Fruit fly (Drosophila melanogaster) whole organism, embryonic: ENCODE results near the gene Epp.

Experiments used
- ATbp ChIP-seq: fragments of 200-800 bp; sonication (Bioruptor generic); optimal IDR thresholded peaks from 2 replicates; lab custom pipeline; 2017; ENCODE audit warnings: missing biosample characterization, mild to moderate bottlenecking, missing genetic modification characterization, missing genetic modification reagents
- Adf1 ChIP-seq: fragments of 200-800 bp; sonication (Bioruptor generic); IDR thresholded peaks from 2 replicates; pipeline ENCODE4 v1.3.6; 2022; ENCODE audit warnings: missing biosample characterization, missing genetic modification characterization
- CG11696 ChIP-seq: fragments of 200-800 bp; sonication (Bioruptor generic); IDR thresholded peaks from 2 replicates; pipeline ENCODE4 v1.3.6; 2022; ENCODE audit warnings: missing biosample characterization, missing genetic modification characterization
- CG12744 ChIP-seq: fragments of 200-800 bp; sonication (Bioruptor generic); optimal IDR thresholded peaks from 2 replicates; lab custom pipeline; 2016; ENCODE audit warnings: missing biosample characterization, missing genetic modification characterization
- CG12769 ChIP-seq: fragments of 200-800 bp; sonication (Bioruptor generic); optimal IDR thresholded peaks from 2 replicates; lab custom pipeline; 2019; ENCODE audit warnings: missing biosample characterization, mild to moderate bottlenecking, missing genetic modification characterization, moderate library complexity
- CG14014 ChIP-seq: fragments of 200-800 bp; sonication (Bioruptor generic); IDR thresholded peaks from 2 replicates; pipeline ENCODE4 v1.3.6; 2022; ENCODE audit warnings: missing biosample characterization, missing genetic modification characterization
- CG15073 ChIP-seq: fragments of 200-800 bp; sonication (Bioruptor generic); optimal IDR thresholded peaks from 2 replicates; lab custom pipeline; 2016; ENCODE audit warnings: missing biosample characterization, missing genetic modification characterization
- CG1832 ChIP-seq: fragments of 200-800 bp; sonication (Bioruptor generic); optimal IDR thresholded peaks from 2 replicates; lab custom pipeline; 2017; ENCODE audit warnings: missing biosample characterization, mild to moderate bottlenecking, missing genetic modification characterization, inconsistent platforms
- CG18476 ChIP-seq: fragments of 200-800 bp; sonication (Bioruptor generic); optimal IDR thresholded peaks from 2 replicates; lab custom pipeline; 2016; ENCODE audit warnings: missing biosample characterization, mild to moderate bottlenecking, missing genetic modification characterization
- CG32767 ChIP-seq: fragments of 200-800 bp; sonication (Bioruptor generic); IDR thresholded peaks from 2 replicates; pipeline ENCODE4 v1.3.6; 2022; ENCODE audit warnings: missing biosample characterization, missing genetic modification characterization
- CG4730 ChIP-seq: fragments of 200-800 bp; sonication (Bioruptor generic); IDR thresholded peaks from 2 replicates; pipeline ENCODE4 v1.3.6; 2022; ENCODE audit warnings: missing biosample characterization, missing genetic modification characterization
- CG4854 ChIP-seq: fragments of 200-800 bp; sonication (Bioruptor generic); optimal IDR thresholded peaks from 2 replicates; lab custom pipeline; 2016; ENCODE audit warnings: missing biosample characterization, missing genetic modification characterization, inconsistent platforms
- CG7963 ChIP-seq: fragments of 200-800 bp; sonication (Bioruptor generic); IDR thresholded peaks from 3 replicates; pipeline ENCODE4 v1.3.6; 2022; ENCODE audit warnings: missing biosample characterization, missing genetic modification characterization; ENCODE audit not compliant: partially characterized antibody
- CG8290 ChIP-seq, 3 experiments: fragments of 200-800 bp; sonication (Bioruptor generic); optimal IDR thresholded peaks; 2 replicates each; lab custom pipeline; 2016 to 2019; ENCODE audit warnings: missing biosample characterization in 3 of 3, missing genetic modification characterization in 3 of 3, mild to moderate bottlenecking in 2 of 3, moderate library complexity in 1 of 3
- CG8765 ChIP-seq: fragments of 200-800 bp; sonication (Bioruptor generic); IDR thresholded peaks from 2 replicates; pipeline ENCODE4 v1.3.6; 2022; ENCODE audit warnings: missing biosample characterization, missing genetic modification characterization
- Deaf1 ChIP-seq: fragments of 200-800 bp; optimal IDR thresholded peaks from 3 replicates; lab custom pipeline; 2019; ENCODE audit warnings: missing biosample characterization, mild to moderate bottlenecking, missing genetic modification characterization, moderate library complexity
- Fer3 ChIP-seq: fragments of 200-800 bp; sonication (Bioruptor generic); optimal IDR thresholded peaks from 2 replicates; lab custom pipeline; 2018; ENCODE audit warnings: missing biosample characterization, mild to moderate bottlenecking, missing genetic modification characterization, moderate library complexity
- HHEX ChIP-seq: fragments of 200-800 bp; sonication (Bioruptor generic); optimal IDR thresholded peaks from 3 replicates; lab custom pipeline; 2017; ENCODE audit warnings: missing biosample characterization, mild to moderate bottlenecking, missing genetic modification characterization, missing genetic modification reagents
- Hr51 ChIP-seq, 2 experiments: fragments of 200-800 bp; sonication (Bioruptor generic); optimal IDR thresholded peaks; 2 replicates in 1 of 2; 3 replicates in 1 of 2; lab custom pipeline; 2016 to 2018; ENCODE audit warnings: missing biosample characterization in 2 of 2, missing genetic modification characterization in 2 of 2, mild to moderate bottlenecking in 1 of 2, moderate library complexity in 1 of 2
- Med ChIP-seq: fragments of 200-800 bp; sonication (Bioruptor generic); peaks from one replicate; lab custom pipeline; 2016; ENCODE audit warnings: missing biosample characterization, missing genetic modification characterization, mild to moderate bottlenecking, inconsistent platforms, moderate library complexity
- Trl ChIP-seq, 3 experiments: fragments of >200 bp in 2 of 3; fragments of 200-800 bp in 1 of 3; sonication (Bioruptor generic) in 1 of 3; optimal IDR thresholded peaks; 2 replicates in 1 of 3; 3 replicates in 2 of 3; lab custom pipeline; 2016 to 2017; ENCODE audit warnings: missing biosample characterization in 1 of 3, missing genetic modification characterization in 1 of 3
- abd-A ChIP-seq: fragments of 200-800 bp; sonication (Bioruptor generic); optimal IDR thresholded peaks from 3 replicates; lab custom pipeline; 2019; ENCODE audit warnings: missing biosample characterization, mild to moderate bottlenecking, missing genetic modification characterization, moderate library complexity
- br ChIP-seq: fragments of >200 bp; optimal IDR thresholded peaks from 2 replicates; lab custom pipeline; 2017
- chinmo ChIP-seq: fragments of 200-800 bp; sonication (Bioruptor generic); IDR thresholded peaks from 4 replicates; pipeline ENCODE4 v1.3.6; 2022; ENCODE audit warnings: missing biosample characterization, missing genetic modification characterization; ENCODE audit not compliant: partially characterized antibody
- ci ChIP-seq: fragments of 200-800 bp; sonication (Bioruptor generic); IDR thresholded peaks from 3 replicates; pipeline ENCODE4 v1.3.6; 2022; ENCODE audit warnings: missing biosample characterization, missing genetic modification characterization
- da ChIP-seq: fragments of 200-800 bp; sonication (Bioruptor generic); optimal IDR thresholded peaks from 2 replicates; lab custom pipeline; 2016; ENCODE audit warnings: missing biosample characterization, missing genetic modification characterization
- danr ChIP-seq: fragments of 200-800 bp; sonication (Bioruptor generic); IDR thresholded peaks from 2 replicates; pipeline ENCODE4 v1.3.6; 2022; ENCODE audit warnings: missing biosample characterization, missing genetic modification characterization
- dimm ChIP-seq: fragments of 200-800 bp; sonication (Bioruptor generic); IDR thresholded peaks from 2 replicates; pipeline ENCODE4 v1.3.6; 2022; ENCODE audit warnings: missing biosample characterization, missing genetic modification characterization
- ewg ChIP-seq: fragments of 200-800 bp; sonication (Bioruptor generic); optimal IDR thresholded peaks from 3 replicates; lab custom pipeline; 2017; ENCODE audit warnings: mild to moderate bottlenecking, missing biosample characterization, missing genetic modification reagents, missing genetic modification characterization
- fd102C ChIP-seq: fragments of 200-800 bp; sonication (Bioruptor generic); optimal IDR thresholded peaks from 2 replicates; lab custom pipeline; 2018; ENCODE audit warnings: missing biosample characterization, mild to moderate bottlenecking, missing genetic modification characterization, moderate library complexity
- hkb ChIP-seq, 2 experiments: fragments of 200-800 bp in 1 of 2; fragments of >200 bp in 1 of 2; sonication (Bioruptor generic) in 1 of 2; IDR thresholded peaks in 1 of 2; optimal IDR thresholded peaks in 1 of 2; 2 replicates each; pipeline versions ENCODE4 v1.3.6 to Lab custom; 2017 to 2022; ENCODE audit warnings: missing biosample characterization in 1 of 2, missing genetic modification characterization in 1 of 2
- inv ChIP-seq: fragments of 200-800 bp; sonication (Bioruptor generic); IDR thresholded peaks from 2 replicates; pipeline ENCODE4 v1.3.6; 2022; ENCODE audit warnings: missing biosample characterization, missing genetic modification characterization; ENCODE audit not compliant: partially characterized antibody
- lab ChIP-seq: fragments of 200-800 bp; sonication (Bioruptor generic); optimal IDR thresholded peaks from 3 replicates; lab custom pipeline; 2017; ENCODE audit warnings: missing biosample characterization, missing genetic modification characterization, mild to moderate bottlenecking, moderate library complexity, missing genetic modification reagents
- nau ChIP-seq: fragments of 200-800 bp; sonication (Bioruptor generic); optimal IDR thresholded peaks from 3 replicates; lab custom pipeline; 2017; ENCODE audit warnings: missing biosample characterization, mild to moderate bottlenecking, missing genetic modification characterization, missing genetic modification reagents
- onecut ChIP-seq: fragments of 200-800 bp; sonication (Bioruptor generic); IDR thresholded peaks from 2 replicates; pipeline ENCODE4 v1.3.6; 2022; ENCODE audit warnings: missing biosample characterization, missing genetic modification characterization
- scrt ChIP-seq: fragments of 200-800 bp; sonication (Bioruptor generic); optimal IDR thresholded peaks from 2 replicates; lab custom pipeline; 2018; ENCODE audit warnings: missing biosample characterization, mild to moderate bottlenecking, missing genetic modification characterization, moderate library complexity
- sd ChIP-seq: fragments of 200-800 bp; sonication (Bioruptor generic); optimal IDR thresholded peaks from 3 replicates; lab custom pipeline; 2018; ENCODE audit warnings: missing biosample characterization, mild to moderate bottlenecking, missing genetic modification characterization, moderate library complexity
- sens ChIP-seq: fragments of 200-800 bp; sonication (Bioruptor generic); peaks from one replicate; lab custom pipeline; 2016; ENCODE audit warnings: missing biosample characterization, missing genetic modification characterization
- so ChIP-seq: fragments of 200-800 bp; sonication (Bioruptor generic); IDR thresholded peaks from 3 replicates; pipeline ENCODE4 v1.3.6; 2022; ENCODE audit warnings: missing biosample characterization, missing genetic modification characterization
- sob ChIP-seq: fragments of 200-800 bp; sonication (Bioruptor generic); IDR thresholded peaks from 2 replicates; pipeline ENCODE4 v1.3.6; 2022; ENCODE audit warnings: missing biosample characterization, missing genetic modification characterization
- sqz ChIP-seq: fragments of 200-800 bp; sonication (Bioruptor generic); optimal IDR thresholded peaks from 3 replicates; lab custom pipeline; 2018; ENCODE audit warnings: missing biosample characterization, mild to moderate bottlenecking, missing genetic modification characterization
- sr ChIP-seq: fragments of 200-800 bp; sonication (Bioruptor generic); IDR thresholded peaks from 3 replicates; pipeline ENCODE4 v1.3.6; 2022; ENCODE audit warnings: missing biosample characterization, missing genetic modification characterization

The Epp gene

dm6 chr3R:23969449-23969848 lies 23.3 kb downstream of the Epp start (continued):
- TF ChIP-seq CG4730 = 0 out of 2 replicates have a peak, but pooled peaks have one; percentile 40
- TF ChIP-seq chinmo (GFP tag; lab: Robert Waterston, UW) = no peak
- no peak for TF ChIP-seq CG8765 (GFP tag; lab: Robert Waterston, UW)
- TF ChIP-seq br (lab: Kevin White, UChicago) = no peak
- no peak for TF ChIP-seq da (GFP tag; lab: Kevin White, UChicago)
- no peak for TF ChIP-seq CG18476 (GFP tag; lab: Kevin White, UChicago)
- peak; percentile 61 for TF ChIP-seq Fer3

DNA sequence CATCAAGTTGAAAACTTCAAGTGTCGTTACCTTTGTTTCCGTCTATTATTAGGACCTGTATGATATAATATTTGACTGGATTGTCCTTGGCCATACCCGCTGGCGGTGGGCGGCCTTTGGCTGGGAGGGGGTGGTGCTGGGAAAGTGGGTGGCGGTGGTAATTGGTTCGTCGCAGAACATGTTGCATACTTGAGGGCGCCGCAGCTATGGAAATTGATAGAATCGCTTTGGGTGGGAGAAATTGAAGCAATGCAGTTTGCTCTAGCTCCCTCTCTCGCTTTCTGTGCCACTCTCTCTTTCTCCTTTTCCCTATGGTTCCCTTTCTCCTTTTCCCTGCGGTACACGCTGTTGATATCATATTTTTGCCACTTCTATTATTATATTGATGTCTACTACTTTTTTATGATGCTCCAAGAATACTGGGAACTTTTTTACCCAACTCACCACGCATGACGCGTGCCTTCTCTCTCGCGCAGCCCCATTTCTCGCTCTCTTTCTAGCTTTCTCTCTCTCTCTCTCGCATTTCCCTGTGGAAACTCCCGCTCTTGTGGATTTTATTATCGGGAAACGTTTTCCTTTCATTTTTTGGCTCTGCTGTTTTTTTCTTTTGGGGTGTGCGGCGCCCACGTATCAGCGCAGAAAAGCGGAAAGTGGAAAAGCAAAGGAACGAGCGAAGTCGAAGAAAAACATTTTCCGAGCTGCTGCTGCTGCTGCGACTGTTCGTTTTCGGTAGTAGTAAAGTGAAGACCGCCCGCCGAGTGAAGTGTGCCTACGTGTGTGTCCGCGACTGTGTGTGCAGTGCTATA lies 27.6 kb downstream of the Epp start:
- TF ChIP-seq so (GFP tag; lab: Robert Waterston, UW) (0 out of 3 replicates have a peak, but pooled peaks have one; percentile 6), ci (peak; percentile 41; the same call in 2 of the 3 replicates), CG11696 (GFP tag; lab: Robert Waterston, UW) (peak; percentile 57), hkb (optimal IDR thresholded peaks at IDR 0.05; lab: Kevin White, UChicago) (no peak), hkb (GFP tag; IDR thresholded peaks at IDR 0.05; lab: Robert Waterston, UW) (0 out of 2 replicates have a peak, but pooled peaks have one; percentile 8), CG12769 (tag; lab: Kevin White, UChicago) (peak; percentile 61), lab (peak; percentile 2), ATbp (GFP tag; lab: Kevin White, UChicago) (no peak), CG8290 (GFP tag; optimal IDR thresholded peaks at IDR 0.05; lab: Kevin White, UChicago) (peak; percentile 71), CG8290 (tag; optimal IDR thresholded peaks at IDR 0.05; lab: Kevin White, UChicago) (peak; percentile 28 to 90), Med (GFP tag; lab: Kevin White, UChicago) (peak; percentile 55), CG14014 (GFP tag; lab: Robert Waterston, UW) (no peak), danr (GFP tag; lab: Robert Waterston, UW) (0 out of 2 replicates have a peak, but pooled peaks have one; percentile 18), Hr51 (GFP tag; optimal IDR thresholded peaks at IDR 0.05; lab: Kevin White, UChicago) (no peak), abd-A (tag; lab: Kevin White, UChicago) (peak; percentile 63), inv (GFP tag; lab: Robert Waterston, UW) (no peak), dimm (no peak), HHEX (GFP tag; lab: Kevin White, UChicago) (no peak), chinmo (GFP tag; lab: Robert Waterston, UW) (0 out of 4 replicates have a peak, but pooled peaks have one; percentile 37), sr (GFP tag; lab: Robert Waterston, UW) (peak; percentile 93), CG7963 (GFP tag; lab: Robert Waterston, UW) (no peak), CG12744 (GFP tag; lab: Kevin White, UChicago) (no peak), Deaf1 (tag; lab: Kevin White, UChicago) (peak; percentile 73), nau (GFP tag; lab: Kevin White, UChicago) (no peak), Trl (optimal IDR thresholded peaks at IDR 0.05; lab: Kevin White, UChicago) (peak; percentile 67 to 81), Trl (GFP tag; optimal IDR thresholded peaks at IDR 0.05; lab: Kevin White, UChicago) (no peak), CG1832 (peak; percentile 56), CG32767 (GFP tag; lab: Robert Waterston, UW) (peak; percentile 36; the same call in 1 of the 2 replicates), ewg (GFP tag; lab: Kevin White, UChicago) (peak; percentile 76), sqz (GFP tag; lab: Kevin White, UChicago) (peak; percentile 50), Adf1 (GFP tag; lab: Robert Waterston, UW) (peak; percentile 29; the same call in 1 of the 2 replicates), CG15073 (GFP tag; lab: Kevin White, UChicago) (peak; percentile 70), fd102C (GFP tag; lab: Kevin White, UChicago) (no peak), CG4854 (GFP tag; lab: Kevin White, UChicago) (no peak), scrt (GFP tag; lab: Kevin White, UChicago) (peak; percentile 74), sens (GFP tag; lab: Kevin White, UChicago) (peak; percentile 66), onecut (peak; percentile 57; the same call in 1 of the 2 replicates), sd (tag; lab: Kevin White, UChicago) (peak; percentile 1), sob (no peak)
